Worm (Caenorhabditis elegans): Measurements from ENCODE around the gene fbxb-21.
"Not testable (repeated sequence)": the region's sequence is repeated elsewhere in the genome, so short reads cannot be mapped to it uniquely, and the experiment has no call there.

fbxb-21 gene

ce11 chrII:1654917-1655316, 6.2 kb upstream of the fbxb-21 start, which contains the start of gene btb-12:
TSS of gene btb-12 (plus strand) at chrII:1655217.
- TF ChIP-seq cog-1 (tag; optimal IDR thresholded peaks at IDR 0.05) (no peak), ztf-23 (GFP tag; IDR thresholded peaks at IDR 0.05) (no peak), klf-2 (GFP tag; conservative IDR thresholded peaks at IDR 0.05) (no peak), tab-1 (GFP tag; IDR thresholded peaks at IDR 0.05) (no peak), flt-1 (GFP tag; IDR thresholded peaks at IDR 0.05) (no peak), ref-1 (GFP tag; conservative IDR thresholded peaks at IDR 0.05) (no peak), med-1 (GFP tag; optimal IDR thresholded peaks at IDR 0.05; ENCODE audit: insufficient read depth) (no peak), T22C8.4 (GFP tag; IDR thresholded peaks at IDR 0.05) (no peak), ztf-29 (GFP tag; IDR thresholded peaks at IDR 0.05) (no peak)

DNA sequence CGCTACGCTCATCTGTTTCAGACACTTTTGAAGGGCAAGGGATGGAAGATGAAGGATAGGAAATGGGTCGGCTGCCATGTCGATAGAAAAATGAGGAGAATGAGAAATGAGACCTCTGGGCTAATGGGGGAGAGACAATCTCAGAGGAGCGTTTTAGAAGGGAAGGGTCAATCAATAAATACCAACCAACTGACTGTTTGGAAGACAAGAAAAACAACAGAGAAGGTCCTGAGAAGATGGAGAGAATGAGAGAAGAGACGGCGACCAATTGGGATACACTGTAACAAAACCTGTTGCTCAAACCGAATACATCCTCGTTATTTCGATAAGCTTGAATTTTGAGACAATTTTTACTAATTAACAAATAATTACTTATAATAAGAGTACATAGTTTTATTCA, 4.7 kb upstream of the fbxb-21 start, which contains the start of gene fbxb-15:
fbxb-15 (minus strand) TSS at position 101 of the 400 bp plus-strand sequence.
- TF ChIP-seq med-1 (GFP tag; optimal IDR thresholded peaks at IDR 0.05; ENCODE audit: insufficient read depth) = no peak
- TF ChIP-seq ref-1 (GFP tag; conservative IDR thresholded peaks at IDR 0.05) = no peak
- TF ChIP-seq flt-1 (GFP tag; IDR thresholded peaks at IDR 0.05) = no peak

DNA sequence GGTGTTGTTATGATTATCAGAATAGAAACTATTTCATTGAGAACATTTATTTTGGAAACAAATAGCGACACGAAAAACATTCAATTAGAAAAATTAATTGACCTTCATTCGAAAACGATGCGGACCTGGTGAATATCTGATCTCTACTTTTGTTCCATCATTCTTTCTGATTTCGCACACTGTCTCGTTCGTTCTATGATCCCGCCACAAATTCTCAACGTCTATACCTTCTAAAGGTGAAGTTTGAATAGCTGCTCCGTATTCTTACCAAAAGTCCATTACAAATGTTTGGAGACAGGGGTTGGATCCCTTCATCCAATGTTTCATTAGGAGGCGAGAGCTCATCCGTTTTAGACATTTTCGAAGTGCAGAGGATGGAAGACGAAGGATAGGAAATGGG, 3.1 kb upstream of the fbxb-21 start, which contains the start of gene fbxb-16:
fbxb-16 (minus strand) TSS at position 101 of the 400 bp plus-strand sequence.
- TF ChIP-seq med-1 (GFP tag; optimal IDR thresholded peaks at IDR 0.05; ENCODE audit: insufficient read depth) (no peak), flt-1 (GFP tag; IDR thresholded peaks at IDR 0.05) (no peak), T22C8.4 (GFP tag; IDR thresholded peaks at IDR 0.05) (no peak), ztf-29 (GFP tag; IDR thresholded peaks at IDR 0.05) (no peak), cog-1 (tag; optimal IDR thresholded peaks at IDR 0.05) (no peak), tab-1 (GFP tag; IDR thresholded peaks at IDR 0.05) (no peak), klf-2 (GFP tag; conservative IDR thresholded peaks at IDR 0.05) (no peak), ref-1 (GFP tag; conservative IDR thresholded peaks at IDR 0.05) (no peak), ztf-23 (GFP tag; IDR thresholded peaks at IDR 0.05) (no peak)

DNA sequence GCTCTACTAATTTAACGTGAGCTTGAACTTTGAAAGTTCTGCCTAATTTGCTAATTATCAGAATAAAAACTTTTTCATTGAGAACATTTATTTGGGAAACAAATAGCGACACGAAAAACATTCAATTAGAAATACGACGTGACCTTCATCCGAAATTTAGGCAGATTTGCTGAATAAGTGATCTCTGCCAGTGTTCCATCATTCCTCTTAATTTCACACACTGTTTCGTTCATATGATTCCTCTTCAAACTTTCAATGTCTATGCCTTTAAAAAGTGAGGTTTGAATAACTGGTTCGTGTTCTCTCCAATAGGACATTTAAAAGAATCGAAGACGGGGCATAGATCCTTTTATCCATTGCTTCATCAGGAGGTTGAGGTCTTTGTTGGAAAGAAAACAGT, 1.8 kb upstream of the fbxb-21 start, which contains the start of gene fbxb-20:
fbxb-20 (minus strand) TSS at position 101 of the 400 bp plus-strand sequence.
- TF ChIP-seq klf-2 (GFP tag; conservative IDR thresholded peaks at IDR 0.05) (no peak), ref-1 (GFP tag; conservative IDR thresholded peaks at IDR 0.05) (no peak), med-1 (GFP tag; optimal IDR thresholded peaks at IDR 0.05; ENCODE audit: insufficient read depth) (no peak), cog-1 (tag; optimal IDR thresholded peaks at IDR 0.05) (no peak), flt-1 (GFP tag; IDR thresholded peaks at IDR 0.05) (no peak)

- TF ChIP-seq ztf-29 (GFP tag; IDR thresholded peaks at IDR 0.05) (no peak), ref-1 (GFP tag; conservative IDR thresholded peaks at IDR 0.05) (no peak), flt-1 (GFP tag; IDR thresholded peaks at IDR 0.05) (no peak)
These were observed 2.5 kb downstream of the fbxb-21 start, which contains the start of gene ZC204.17 for ce11 chrII:1646199-1646598. TSS of gene ZC204.17 (minus strand) at chrII:1646299.

DNA sequence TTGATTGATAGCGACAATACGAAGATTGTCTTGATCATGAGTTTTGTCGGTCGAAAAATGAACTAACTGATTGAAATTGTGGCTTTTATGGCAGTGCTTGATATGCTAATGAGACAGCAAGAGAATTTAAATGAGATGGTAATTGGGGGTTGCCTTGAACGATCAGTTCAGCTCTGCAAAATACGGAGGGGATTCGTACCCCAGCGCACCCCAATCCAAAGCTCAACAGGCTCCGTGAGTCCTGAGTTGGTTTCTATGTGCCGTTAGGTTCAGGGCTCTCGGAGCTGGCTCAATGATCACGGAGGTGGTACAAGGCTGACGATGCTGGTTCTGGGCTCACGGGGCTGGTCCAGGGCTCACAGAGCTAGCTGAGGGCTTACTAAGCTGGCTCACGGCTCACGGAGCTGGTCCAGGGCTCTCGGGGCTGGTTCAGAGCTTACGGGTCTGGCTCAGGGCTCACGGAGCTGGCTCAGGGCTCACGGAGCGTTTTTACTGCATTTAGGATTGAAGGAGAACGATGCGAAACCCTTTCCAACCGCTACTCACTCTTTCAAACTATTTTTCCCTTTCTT, 3.8 kb downstream of the fbxb-21 start, which contains the start of gene ZC204.6:
ZC204.6 (minus strand) TSS at position 51 of the 572 bp plus-strand sequence.
- TF ChIP-seq ztf-23 (GFP tag; IDR thresholded peaks at IDR 0.05) (no peak), med-1 (GFP tag; optimal IDR thresholded peaks at IDR 0.05; ENCODE audit: insufficient read depth) (no peak), flt-1 (GFP tag; IDR thresholded peaks at IDR 0.05) (no peak), ztf-29 (GFP tag; IDR thresholded peaks at IDR 0.05) (no peak), tab-1 (GFP tag; IDR thresholded peaks at IDR 0.05) (no peak), cog-1 (tag; optimal IDR thresholded peaks at IDR 0.05) (no peak), ref-1 (GFP tag; conservative IDR thresholded peaks at IDR 0.05) (no peak), T22C8.4 (GFP tag; IDR thresholded peaks at IDR 0.05) (no peak), klf-2 (GFP tag; conservative IDR thresholded peaks at IDR 0.05) (no peak)

ce11 chrII:1640496-1640895, 8.2 kb downstream of the fbxb-21 start, which contains the start of gene srh-72:
TSS of gene srh-72 (minus strand) at chrII:1640596.
- TF ChIP-seq ztf-23 (GFP tag; IDR thresholded peaks at IDR 0.05) (no peak), T22C8.4 (GFP tag; IDR thresholded peaks at IDR 0.05) (no peak), ztf-29 (GFP tag; IDR thresholded peaks at IDR 0.05) (no peak), klf-2 (GFP tag; conservative IDR thresholded peaks at IDR 0.05) (no peak), tab-1 (GFP tag; IDR thresholded peaks at IDR 0.05) (no peak), cog-1 (tag; optimal IDR thresholded peaks at IDR 0.05) (no peak), ref-1 (GFP tag; conservative IDR thresholded peaks at IDR 0.05) (no peak), med-1 (GFP tag; optimal IDR thresholded peaks at IDR 0.05; ENCODE audit: insufficient read depth) (no peak)

ce11 chrII:1636392-1636791, 12.3 kb downstream of the fbxb-21 start, which contains the start of gene srg-20:
TSS of gene srg-20 (plus strand) at chrII:1636692.
- not testable (repeated sequence) for TF ChIP-seq ztf-23 (GFP tag; IDR thresholded peaks at IDR 0.05); med-1 (GFP tag; optimal IDR thresholded peaks at IDR 0.05; ENCODE audit: insufficient read depth); flt-1 (GFP tag; IDR thresholded peaks at IDR 0.05)

DNA sequence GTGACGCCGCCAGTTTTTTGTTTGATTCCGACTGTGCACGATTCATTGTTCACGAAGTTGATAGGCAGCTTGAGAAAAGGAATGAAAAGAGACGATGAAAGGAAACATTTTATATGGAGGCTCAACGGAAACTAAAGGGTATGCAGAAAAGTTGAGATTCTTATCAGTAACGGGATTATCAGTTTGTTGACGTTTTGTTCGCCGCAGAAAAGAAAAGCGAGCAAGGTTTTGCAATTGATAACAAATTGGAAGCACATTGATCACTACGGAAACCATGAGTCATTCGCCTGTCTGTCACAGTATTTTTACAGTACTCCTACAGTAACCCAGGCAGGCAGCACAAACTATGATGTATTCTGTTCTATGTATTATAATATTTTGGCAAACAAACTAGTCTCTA, 12.7 kb downstream of the fbxb-21 start:
- TF ChIP-seq cog-1 (tag; optimal IDR thresholded peaks at IDR 0.05) = no peak
- no peak for TF ChIP-seq tab-1 (GFP tag; IDR thresholded peaks at IDR 0.05)
- no peak for TF ChIP-seq klf-2 (GFP tag; conservative IDR thresholded peaks at IDR 0.05)
- TF ChIP-seq T22C8.4 (GFP tag; IDR thresholded peaks at IDR 0.05) = no peak
- no peak for TF ChIP-seq flt-1 (GFP tag; IDR thresholded peaks at IDR 0.05)
- no peak for TF ChIP-seq ztf-23 (GFP tag; IDR thresholded peaks at IDR 0.05)
- TF ChIP-seq ztf-29 (GFP tag; IDR thresholded peaks at IDR 0.05) = no peak
- TF ChIP-seq med-1 (GFP tag; optimal IDR thresholded peaks at IDR 0.05; ENCODE audit: insufficient read depth) = no peak
- TF ChIP-seq ref-1 (GFP tag; conservative IDR thresholded peaks at IDR 0.05) = no peak

- not testable (repeated sequence) for TF ChIP-seq klf-2 (GFP tag; conservative IDR thresholded peaks at IDR 0.05); ztf-23 (GFP tag; IDR thresholded peaks at IDR 0.05); flt-1 (GFP tag; IDR thresholded peaks at IDR 0.05)
These were observed 15.2 kb downstream of the fbxb-21 start, which contains the start of gene C08E3.1 for ce11 chrII:1633490-1633889. TSS of gene C08E3.1 (plus strand) at chrII:1633790.
